Worm (Caenorhabditis elegans): Measurements from ENCODE around the gene sri-61.
"Not testable (repeated sequence)": the region's sequence is repeated elsewhere in the genome, so short reads cannot be mapped to it uniquely, and the experiment has no call there.

Gene sri-61

ce11 chrII:2690080-2690479 lies 10.0 kb downstream of the sri-61 start, which contains the start of gene nspf-3:
TSS of gene nspf-3 (minus strand) at chrII:2690180.
- TF ChIP-seq unc-62 (GFP tag; optimal IDR thresholded peaks at IDR 0.05 in 1 of 2) (peak in 1 of 2 experiments; percentile 66), unc-62 (tag; optimal IDR thresholded peaks at IDR 0.05) (no peak), fkh-10 (GFP tag; optimal IDR thresholded peaks at IDR 0.05) (no peak)

- TF ChIP-seq Y105C5A.15 (GFP tag; IDR thresholded peaks at IDR 0.05); set-16 (GFP tag; IDR thresholded peaks at IDR 0.05); F37D6.2 (tag; optimal IDR thresholded peaks at IDR 0.05): not testable (repeated sequence)
Observed at ce11 chrII:2688616-2689015, 11.5 kb downstream of the sri-61 start, which contains the start of gene nspf-2. TSS of gene nspf-2 (plus strand) at chrII:2688916.

ce11 chrII:2686985-2687675 lies 13.0 kb downstream of the sri-61 start, which contains the start of the genes sup-9 and nspf-1:
TSS of gene sup-9 (minus strand) at chrII:2687027.
TSS of gene nspf-1 (plus strand) at chrII:2687625.
- TF ChIP-seq daf-16 (GFP tag; optimal IDR thresholded peaks at IDR 0.05) (peak in 1 of 2 experiments; percentile 45), daf-16 (tag; optimal IDR thresholded peaks at IDR 0.05) (no peak), ces-1 (GFP tag; optimal IDR thresholded peaks at IDR 0.05) (no peak), ctbp-1 (GFP tag; IDR thresholded peaks at IDR 0.05) (0 out of 2 replicates have a peak, but pooled peaks have one; percentile 32), tra-1 (GFP tag; IDR thresholded peaks at IDR 0.05) (no peak), snpc-4 (tag; optimal IDR thresholded peaks at IDR 0.05) (no peak), nhr-11 (tag; optimal IDR thresholded peaks at IDR 0.05) (peak; percentile 9)

ce11 chrII:2684783-2685182 lies 15.3 kb downstream of the sri-61 start:
- TF ChIP-seq aha-1 (tag) = peak; percentile 96
- TF ChIP-seq mxl-3 (GFP tag; optimal IDR thresholded peaks at IDR 0.05) = no peak

ce11 chrII:2684208-2684607 lies 15.9 kb downstream of the sri-61 start, which contains the start of gene ceh-87:
TSS of gene ceh-87 (minus strand) at chrII:2684308.
- no peak for TF ChIP-seq nhr-41 (GFP tag; IDR thresholded peaks at IDR 0.05)
- no peak for TF ChIP-seq nhr-48 (tag; optimal IDR thresholded peaks at IDR 0.05)
- TF ChIP-seq unc-62 (GFP tag; optimal IDR thresholded peaks at IDR 0.05 in 1 of 2) = no peak
- TF ChIP-seq unc-62 (tag; optimal IDR thresholded peaks at IDR 0.05) = no peak
- no peak for TF ChIP-seq egl-27 (tag; optimal IDR thresholded peaks at IDR 0.05)
- no peak for TF ChIP-seq dmd-9 (GFP tag; IDR thresholded peaks at IDR 0.05)
- no peak for TF ChIP-seq madf-5 (GFP tag; IDR thresholded peaks at IDR 0.05)
- no peak for TF ChIP-seq ZK337.2 (GFP tag; IDR thresholded peaks at IDR 0.05)
- no peak for TF ChIP-seq ceh-62 (tag; optimal IDR thresholded peaks at IDR 0.05)

ce11 chrII:2681118-2681517 lies 19.0 kb downstream of the sri-61 start, which contains the start of gene F34D6.1:
TSS of gene F34D6.1 (minus strand) at chrII:2681218.
- no peak for TF ChIP-seq unc-39 (tag; optimal IDR thresholded peaks at IDR 0.05)
- no peak for TF ChIP-seq aly-2 (tag; optimal IDR thresholded peaks at IDR 0.05)
- peak; percentile 36 for TF ChIP-seq aha-1 (tag)

- TF ChIP-seq tag-97 (GFP tag; IDR thresholded peaks at IDR 0.05) (no peak), pqm-1 (tag; optimal IDR thresholded peaks at IDR 0.05) (peak; percentile 94), Y105C5A.15 (GFP tag; IDR thresholded peaks at IDR 0.05) (no peak), ztf-7 (tag; optimal IDR thresholded peaks at IDR 0.05) (no peak), lim-7 (GFP tag; IDR thresholded peaks at IDR 0.05) (no peak), zfp-2 (tag; optimal IDR thresholded peaks at IDR 0.05) (no peak), mes-2 (tag; optimal IDR thresholded peaks at IDR 0.05; ENCODE audit: poor library complexity, severe bottlenecking) (no peak), hlh-11 (tag; optimal IDR thresholded peaks at IDR 0.05) (peak; percentile 63), D1046.2 (GFP tag; IDR thresholded peaks at IDR 0.05) (no peak), dve-1 (tag; optimal IDR thresholded peaks at IDR 0.05; ENCODE audit: insufficient read depth) (no peak), duxl-1 (tag; optimal IDR thresholded peaks at IDR 0.05; ENCODE audit: poor library complexity) (no peak), egl-27 (tag; optimal IDR thresholded peaks at IDR 0.05) (no peak), nhr-77 (tag; optimal IDR thresholded peaks at IDR 0.05) (peak; percentile 7), set-16 (GFP tag; IDR thresholded peaks at IDR 0.05) (no peak), fkh-10 (GFP tag; optimal IDR thresholded peaks at IDR 0.05) (no peak), saeg-2 (GFP tag; IDR thresholded peaks at IDR 0.05) (no peak), nhr-76 (tag; optimal IDR thresholded peaks at IDR 0.05) (no peak), nhr-237 (tag; optimal IDR thresholded peaks at IDR 0.05) (no peak), lin-1 (GFP tag; IDR thresholded peaks at IDR 0.05) (0 out of 2 replicates have a peak, but pooled peaks have one; percentile 12)
Observed at ce11 chrII:2677534-2678168, 22.5 kb downstream of the sri-61 start, which contains the start of gene F22E5.17. TSS of gene F22E5.17 (plus strand) at chrII:2678041.

Measured in whole organism, L4 larva.